Fruit fly (Drosophila melanogaster): ENCODE results near the gene trus.

dm6 chr3R:12451376-12451775, 5.0 kb upstream of the trus start:
- no peak for TF ChIP-seq psq (optimal IDR thresholded peaks at IDR 0.05)
- TF ChIP-seq pan (optimal IDR thresholded peaks at IDR 0.05), result no peak
- no peak for TF ChIP-seq Dll (optimal IDR thresholded peaks at IDR 0.05)

Measured in whole organism.